Fruit fly (Drosophila melanogaster): ENCODE results near the gene BobA.
A peak's percentile ranks its signal among the peaks of the same experiment; 100 is the strongest.

The BobA gene

dm6 chr3L:14979332-14979731 is 33.4 kb upstream of the BobA start, which contains the start of gene CG3349:
Gene CG3349, plus strand, starts transcription at chr3L:14979620.
- TF ChIP-seq GATAd (GFP tag; optimal IDR thresholded peaks at IDR 0.05) (no peak), CG32264 (GFP tag; optimal IDR thresholded peaks at IDR 0.05) (no peak), Rel (GFP tag; optimal IDR thresholded peaks at IDR 0.05) (no peak), Rel (tag; optimal IDR thresholded peaks at IDR 0.05) (no peak), h (GFP tag; optimal IDR thresholded peaks at IDR 0.05) (no peak), Vsx2 (GFP tag; optimal IDR thresholded peaks at IDR 0.05; ENCODE audit: partially characterized antibody) (no peak), ey (GFP tag; optimal IDR thresholded peaks at IDR 0.05) (no peak), lola (GFP tag; optimal IDR thresholded peaks at IDR 0.05) (no peak)

dm6 chr3L:14978496-14978894 is 32.6 kb upstream of the BobA start:
- TF ChIP-seq CG9705 (GFP tag; optimal IDR thresholded peaks at IDR 0.05) = no peak
- TF ChIP-seq Dif (GFP tag; optimal IDR thresholded peaks at IDR 0.05; ENCODE audit: partially characterized antibody) = peak; percentile 79
- no peak for TF ChIP-seq Hr78 (GFP tag; optimal IDR thresholded peaks at IDR 0.05)
- peak in 1 of 2 experiments; percentile 49 for TF ChIP-seq dl (GFP tag; optimal IDR thresholded peaks at IDR 0.05; ENCODE audit: insufficient read depth in 1 of 2, partially characterized antibody in 2 of 2)
- no peak for TF ChIP-seq Abd-B (GFP tag; optimal IDR thresholded peaks at IDR 0.05)
- no peak for TF ChIP-seq foxo (GFP tag; optimal IDR thresholded peaks at IDR 0.05)
- peak; percentile 3 for TF ChIP-seq br (GFP tag; optimal IDR thresholded peaks at IDR 0.05)
- no peak for TF ChIP-seq Mio (GFP tag; optimal IDR thresholded peaks at IDR 0.05)
- peak; percentile 79 for TF ChIP-seq Vsx2 (GFP tag; optimal IDR thresholded peaks at IDR 0.05; ENCODE audit: partially characterized antibody)
- TF ChIP-seq CG32264 (GFP tag; optimal IDR thresholded peaks at IDR 0.05) = no peak
- no peak for TF ChIP-seq pan (optimal IDR thresholded peaks at IDR 0.05)
- TF ChIP-seq Hr83 (GFP tag; optimal IDR thresholded peaks at IDR 0.05; ENCODE audit: poor library complexity, severe bottlenecking) = peak; percentile 72
- peak; percentile 5 for TF ChIP-seq CrebA (GFP tag; optimal IDR thresholded peaks at IDR 0.05; ENCODE audit: borderline replicate concordance)
- no peak for TF ChIP-seq h (GFP tag; optimal IDR thresholded peaks at IDR 0.05)
- no peak for TF ChIP-seq jim (GFP tag; optimal IDR thresholded peaks at IDR 0.05)
- TF ChIP-seq fru (GFP tag; optimal IDR thresholded peaks at IDR 0.05) = peak; percentile 64
- TF ChIP-seq Dfd (GFP tag; optimal IDR thresholded peaks at IDR 0.05) = no peak
- TF ChIP-seq psq (GFP tag; optimal IDR thresholded peaks at IDR 0.05) = peak; percentile 47
- TF ChIP-seq rgr (GFP tag; optimal IDR thresholded peaks at IDR 0.05) = no peak
- no peak for TF ChIP-seq sv (GFP tag; optimal IDR thresholded peaks at IDR 0.05)
- no peak for TF ChIP-seq HLH106 (tag; optimal IDR thresholded peaks at IDR 0.05)
- no peak for TF ChIP-seq ey (GFP tag; optimal IDR thresholded peaks at IDR 0.05)
- TF ChIP-seq brk (GFP tag; optimal IDR thresholded peaks at IDR 0.05) = no peak
- no peak for TF ChIP-seq Hnf4 (GFP tag; optimal IDR thresholded peaks at IDR 0.05)
- no peak for TF ChIP-seq Jra (GFP tag; optimal IDR thresholded peaks at IDR 0.05)
- no peak for TF ChIP-seq N (GFP tag; optimal IDR thresholded peaks at IDR 0.05)
- no peak for TF ChIP-seq dsf (GFP tag; optimal IDR thresholded peaks at IDR 0.05; ENCODE audit: borderline replicate concordance)

dm6 chr3L:14977536-14978495 is 31.9 kb upstream of the BobA start:
- TF ChIP-seq CG9705 (GFP tag; optimal IDR thresholded peaks at IDR 0.05) (no peak), lola (GFP tag; optimal IDR thresholded peaks at IDR 0.05) (no peak), GATAd (GFP tag; optimal IDR thresholded peaks at IDR 0.05) (peak; percentile 17), dsf (GFP tag; optimal IDR thresholded peaks at IDR 0.05; ENCODE audit: borderline replicate concordance) (no peak), fru (GFP tag; optimal IDR thresholded peaks at IDR 0.05) (peak; percentile 76), brk (GFP tag; optimal IDR thresholded peaks at IDR 0.05) (no peak), pan (optimal IDR thresholded peaks at IDR 0.05) (no peak), sv (GFP tag; optimal IDR thresholded peaks at IDR 0.05) (no peak), Jra (GFP tag; optimal IDR thresholded peaks at IDR 0.05) (no peak), Dfd (GFP tag; optimal IDR thresholded peaks at IDR 0.05) (no peak), br (GFP tag; optimal IDR thresholded peaks at IDR 0.05) (no peak), CrebA (GFP tag; optimal IDR thresholded peaks at IDR 0.05; ENCODE audit: borderline replicate concordance) (no peak), Dif (GFP tag; optimal IDR thresholded peaks at IDR 0.05; ENCODE audit: partially characterized antibody) (no peak), sage (GFP tag; optimal IDR thresholded peaks at IDR 0.05) (no peak), woc (GFP tag; optimal IDR thresholded peaks at IDR 0.05) (peak; percentile 29), OdsH (GFP tag; optimal IDR thresholded peaks at IDR 0.05) (no peak), Mio (GFP tag; optimal IDR thresholded peaks at IDR 0.05) (no peak), psq (GFP tag; optimal IDR thresholded peaks at IDR 0.05) (peak; percentile 80), Rel (GFP tag; optimal IDR thresholded peaks at IDR 0.05) (no peak), Rel (tag; optimal IDR thresholded peaks at IDR 0.05) (no peak), Abd-B (GFP tag; optimal IDR thresholded peaks at IDR 0.05) (no peak), dmrt93B (GFP tag; optimal IDR thresholded peaks at IDR 0.05) (peak; percentile 40), CG32264 (GFP tag; optimal IDR thresholded peaks at IDR 0.05) (no peak), Hr78 (GFP tag; optimal IDR thresholded peaks at IDR 0.05) (no peak), rgr (GFP tag; optimal IDR thresholded peaks at IDR 0.05) (peak; percentile 20), Myc (optimal IDR thresholded peaks at IDR 0.05) (no peak), dl (GFP tag; optimal IDR thresholded peaks at IDR 0.05; ENCODE audit: insufficient read depth in 1 of 2, partially characterized antibody in 2 of 2) (no peak), Sp1 (GFP tag; optimal IDR thresholded peaks at IDR 0.05) (peak; percentile 58), N (GFP tag; optimal IDR thresholded peaks at IDR 0.05) (no peak), Hr83 (GFP tag; optimal IDR thresholded peaks at IDR 0.05; ENCODE audit: poor library complexity, severe bottlenecking) (no peak), HLH106 (tag; optimal IDR thresholded peaks at IDR 0.05) (peak; percentile 50), jim (GFP tag; optimal IDR thresholded peaks at IDR 0.05) (no peak), h (GFP tag; optimal IDR thresholded peaks at IDR 0.05) (peak; percentile 17), Vsx2 (GFP tag; optimal IDR thresholded peaks at IDR 0.05; ENCODE audit: partially characterized antibody) (no peak), usp (GFP tag; optimal IDR thresholded peaks at IDR 0.05) (no peak), tai (GFP tag; optimal IDR thresholded peaks at IDR 0.05) (peak; percentile 12), foxo (GFP tag; optimal IDR thresholded peaks at IDR 0.05) (peak in 1 of 2 experiments; percentile 59)

Measured in whole organism, wandering third instar larva.